Worm (Caenorhabditis elegans) whole organism, young adult: Measurements from ENCODE around the gene R144.3.

Experiments
- C17E4.6 ChIP-seq: fragments of 200-800 bp; sonication (Bioruptor generic); IDR thresholded peaks from 2 replicates; pipeline ENCODE4 v1.3.6; 2022; ENCODE audit warnings: missing genetic modification reagents, missing genetic modification characterization, missing compliant biosample characterization
- D2030.7 ChIP-seq: fragments of 200-800 bp; sonication (Bioruptor generic); IDR thresholded peaks from 2 replicates; pipeline ENCODE4 v1.3.6; 2022; ENCODE audit warnings: missing genetic modification reagents, missing genetic modification characterization, missing compliant biosample characterization
- ama-1 ChIP-seq, 3 experiments: fragments of 150-350 bp in 1 of 3; sonication (generic microtip) in 2 of 3; optimal IDR thresholded peaks; 2 replicates each; lab custom pipeline; 2014 to 2018; ENCODE audit warnings: missing biosample characterization in 2 of 3, missing genetic modification characterization in 2 of 3, missing genetic modification reagents in 2 of 3
- dpl-1 ChIP-seq: fragments of 150-350 bp; optimal IDR thresholded peaks from 2 replicates; lab custom pipeline; 2014; ENCODE audit warnings: missing biosample characterization, missing genetic modification reagents, missing genetic modification characterization
- nhr-80 ChIP-seq: sonication (generic microtip); optimal IDR thresholded peaks from 2 replicates; lab custom pipeline; 2016; ENCODE audit warnings: missing genetic modification characterization, missing compliant biosample characterization
- snpc-4 ChIP-seq, 5 experiments: fragments of 150-350 bp in 1 of 5; sonication (generic microtip) in 4 of 5; optimal IDR thresholded peaks; 2 replicates each; lab custom pipeline; 2014 to 2018; ENCODE audit warnings: missing genetic modification characterization in 5 of 5, missing biosample characterization in 3 of 5, antibody characterized with exemption in 2 of 5, mild to moderate bottlenecking in 2 of 5, missing compliant biosample characterization in 2 of 5, missing genotype in 2 of 5, moderate library complexity in 2 of 5, missing genetic modification reagents in 1 of 5
- tlf-1 ChIP-seq: fragments of 200-800 bp; sonication (Bioruptor generic); optimal IDR thresholded peaks from 2 replicates; lab custom pipeline; 2018; ENCODE audit warnings: mild to moderate bottlenecking, missing genetic modification characterization, missing compliant biosample characterization
- unc-130 ChIP-seq: sonication (generic microtip); optimal IDR thresholded peaks from 2 replicates; lab custom pipeline; 2016; ENCODE audit warnings: missing genetic modification reagents, missing genetic modification characterization, missing compliant biosample characterization
- zim-3 ChIP-seq: sonication (generic microtip); optimal IDR thresholded peaks from 2 replicates; lab custom pipeline; 2017; ENCODE audit warnings: mild to moderate bottlenecking, missing genetic modification characterization, moderate library complexity, missing compliant biosample characterization

DNA sequence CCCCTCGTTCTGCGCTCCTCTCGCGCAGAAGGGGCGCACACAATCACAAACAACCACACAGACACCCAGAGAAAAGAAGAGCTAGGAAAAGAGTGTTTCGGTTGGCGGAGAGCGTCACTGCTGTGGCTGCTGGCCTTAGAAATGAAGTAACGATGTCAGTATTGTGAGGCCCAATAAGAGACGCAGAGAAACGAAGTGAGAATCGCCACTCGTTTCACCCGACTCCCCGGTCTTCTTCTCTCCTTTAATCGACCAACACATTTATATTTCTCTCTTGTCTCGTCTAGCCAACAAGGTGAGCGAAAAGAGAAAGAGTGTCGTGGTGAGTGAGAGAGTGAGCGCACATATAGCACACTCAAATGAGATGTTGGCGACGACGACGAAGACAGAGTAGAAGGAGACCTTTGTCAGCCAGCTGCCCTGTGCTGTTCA is 7.9 kb upstream of the R144.3 start:
- TF ChIP-seq ama-1 (optimal IDR thresholded peaks at IDR 0.05; lab: Kevin White, UChicago) (no peak), ama-1 (GFP tag; optimal IDR thresholded peaks at IDR 0.05; lab: Kevin White, UChicago) (no peak), zim-3 (tag; lab: Kevin White, UChicago) (no peak), nhr-80 (peak; percentile 84), dpl-1 (GFP tag; lab: Kevin White, UChicago) (no peak), D2030.7 (GFP tag; lab: Robert Waterston, UW) (no peak), tlf-1 (GFP tag; lab: Kevin White, UChicago) (no peak), C17E4.6 (GFP tag; lab: Robert Waterston, UW) (peak; percentile 66; the same call in 1 of the 2 replicates), snpc-4 (GFP tag; optimal IDR thresholded peaks at IDR 0.05; lab: Kevin White, UChicago) (no peak), snpc-4 (tag; optimal IDR thresholded peaks at IDR 0.05; lab: Kevin White, UChicago) (peak; percentile 14 to 63 (median 37)), unc-130 (GFP tag; lab: Kevin White, UChicago) (no peak)
